Worm (Caenorhabditis elegans) whole organism, L1 larva: Measurements from ENCODE around the gene lin-26.

Source experiments
- ceh-82 ChIP-seq, 3 experiments: fragments of 150-350 bp in 1 of 3; sonication (generic microtip) in 2 of 3; optimal IDR thresholded peaks; 2 replicates each; lab custom pipeline; 2014 to 2017; ENCODE audit warnings: missing biosample characterization in 3 of 3, missing genetic modification characterization in 3 of 3
- efl-1 ChIP-seq, 4 experiments: fragments of 150-350 bp; optimal IDR thresholded peaks in 3 of 4; peaks in 1 of 4; 1 replicate in 1 of 4; 2 replicates in 3 of 4; lab custom pipeline; 2014; ENCODE audit warnings: missing biosample characterization in 2 of 4, missing genetic modification characterization in 2 of 4, missing genetic modification reagents in 2 of 4
- hlh-17 ChIP-seq: fragments of 200-800 bp; sonication (Bioruptor generic); optimal IDR thresholded peaks from 2 replicates; lab custom pipeline; 2018; ENCODE audit warnings: missing genetic modification characterization, mild to moderate bottlenecking, missing compliant biosample characterization, moderate library complexity, borderline replicate concordance
- irx-1 ChIP-seq: sonication (generic microtip); optimal IDR thresholded peaks from 2 replicates; lab custom pipeline; 2016; ENCODE audit warnings: missing genetic modification characterization, missing compliant biosample characterization
- nhr-237 ChIP-seq: fragments of 150-350 bp; optimal IDR thresholded peaks from 2 replicates; lab custom pipeline; 2014; ENCODE audit warnings: missing biosample characterization, missing genetic modification characterization
- unc-130 ChIP-seq: fragments of 150-350 bp; optimal IDR thresholded peaks from 2 replicates; lab custom pipeline; 2017; ENCODE audit warnings: missing biosample characterization, missing genetic modification characterization, inconsistent platforms
- unc-86 ChIP-seq: sonication (generic microtip); optimal IDR thresholded peaks from 2 replicates; lab custom pipeline; 2016; ENCODE audit warnings: missing genetic modification characterization, missing compliant biosample characterization

- TF ChIP-seq unc-86 (tag; lab: Kevin White, UChicago) (no peak), efl-1 (optimal IDR thresholded peaks at IDR 0.05; lab: Kevin White, UChicago) (no peak), efl-1 (GFP tag; optimal IDR thresholded peaks at IDR 0.05 in 1 of 2; lab: Kevin White, UChicago) (no peak), irx-1 (tag; lab: Kevin White, UChicago) (no peak), nhr-237 (tag; lab: Kevin White, UChicago) (no peak), unc-130 (tag; lab: Kevin White, UChicago) (no peak), ceh-82 (tag; optimal IDR thresholded peaks at IDR 0.05; lab: Kevin White, UChicago) (no peak), hlh-17 (GFP tag; lab: Kevin White, UChicago) (no peak)
These were observed 22.4 kb downstream of the lin-26 start for ce11 chrII:7704387-7704786.
